Worm (Caenorhabditis elegans): ENCODE measurements around the gene fmo-3.

Gene fmo-3

ce11 chrIII:10721056-10721455, 26.6 kb downstream of the fmo-3 start:
- TF ChIP-seq unc-55 (GFP tag; optimal IDR thresholded peaks at IDR 0.05) (no peak), dve-1 (tag; optimal IDR thresholded peaks at IDR 0.05) (no peak), ceh-2 (tag; optimal IDR thresholded peaks at IDR 0.05) (no peak), ceh-6 (GFP tag; optimal IDR thresholded peaks at IDR 0.05) (no peak), pha-4 (tag; optimal IDR thresholded peaks at IDR 0.05) (no peak), pax-1 (tag; optimal IDR thresholded peaks at IDR 0.05) (no peak)

DNA sequence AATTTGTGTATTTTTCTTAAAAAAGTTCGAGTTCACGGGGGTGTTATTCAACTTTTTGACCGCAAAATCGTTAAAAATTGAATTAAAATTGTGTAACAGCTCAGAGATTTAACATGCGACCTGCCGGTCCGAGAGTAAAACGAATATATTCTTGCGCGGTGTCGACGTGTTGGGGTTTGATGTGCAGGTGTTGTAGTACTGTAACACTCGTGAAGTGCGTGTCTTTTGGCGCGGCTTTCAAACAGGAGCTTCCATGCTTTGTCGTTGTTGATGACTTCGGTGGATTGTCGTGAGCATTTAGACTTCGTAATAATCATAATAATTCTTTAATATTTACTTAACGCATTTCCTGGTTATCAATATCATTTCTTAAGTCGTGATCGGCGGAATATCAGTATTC, 36.0 kb downstream of the fmo-3 start, which contains the start of gene tat-3:
Gene tat-3, minus strand, starts transcription at position 196 of the 400 bp plus-strand sequence.
- TF ChIP-seq ceh-22 (tag; optimal IDR thresholded peaks at IDR 0.05): no peak
- TF ChIP-seq che-1 (tag; optimal IDR thresholded peaks at IDR 0.05): no peak

- TF ChIP-seq mec-3 (tag; optimal IDR thresholded peaks at IDR 0.05; ENCODE audit: borderline replicate concordance): no peak
- TF ChIP-seq pat-9 (tag; optimal IDR thresholded peaks at IDR 0.05): no peak
- no peak for TF ChIP-seq ama-1 (optimal IDR thresholded peaks at IDR 0.05)
- TF ChIP-seq nfya-1 (tag; optimal IDR thresholded peaks at IDR 0.05): no peak
Observed at ce11 chrIII:10733300-10733699, 38.8 kb downstream of the fmo-3 start.

ce11 chrIII:10734511-10735233, 40.2 kb downstream of the fmo-3 start:
- TF ChIP-seq ahr-1 (tag; optimal IDR thresholded peaks at IDR 0.05) (no peak), nfya-1 (tag; optimal IDR thresholded peaks at IDR 0.05) (peak; percentile 93)

ce11 chrIII:10736322-10736985, 42.0 kb downstream of the fmo-3 start:
- no peak for TF ChIP-seq hlh-15 (tag; optimal IDR thresholded peaks at IDR 0.05)
- no peak for TF ChIP-seq ceh-9 (tag; optimal IDR thresholded peaks at IDR 0.05)
- TF ChIP-seq pha-2 (tag; optimal IDR thresholded peaks at IDR 0.05): no peak
- no peak for TF ChIP-seq ceh-24 (tag; optimal IDR thresholded peaks at IDR 0.05)
- no peak for TF ChIP-seq sox-4 (tag; optimal IDR thresholded peaks at IDR 0.05)
- no peak for TF ChIP-seq ets-4 (tag; optimal IDR thresholded peaks at IDR 0.05)
- TF ChIP-seq nfya-1 (tag; optimal IDR thresholded peaks at IDR 0.05): no peak
- TF ChIP-seq ama-1 (optimal IDR thresholded peaks at IDR 0.05): no peak
- TF ChIP-seq madf-2 (tag; optimal IDR thresholded peaks at IDR 0.05): no peak
- no peak for TF ChIP-seq fkh-10 (GFP tag; optimal IDR thresholded peaks at IDR 0.05)
- TF ChIP-seq hlh-8 (tag; optimal IDR thresholded peaks at IDR 0.05): no peak
- TF ChIP-seq T23F11.4 (GFP tag; optimal IDR thresholded peaks at IDR 0.05): no peak
- TF ChIP-seq syd-9 (tag; optimal IDR thresholded peaks at IDR 0.05): no peak
- no peak for TF ChIP-seq ttx-3 (tag; optimal IDR thresholded peaks at IDR 0.05)
- no peak for TF ChIP-seq nhr-11 (tag; optimal IDR thresholded peaks at IDR 0.05)
- no peak for TF ChIP-seq hlh-30 (tag; optimal IDR thresholded peaks at IDR 0.05; ENCODE audit: insufficient read depth)
- no peak for TF ChIP-seq ceh-48 (tag; optimal IDR thresholded peaks at IDR 0.05)
- no peak for TF ChIP-seq nhr-232 (tag; optimal IDR thresholded peaks at IDR 0.05)

- TF ChIP-seq sox-2 (GFP tag; IDR thresholded peaks at IDR 0.05) (no peak), fkh-10 (GFP tag; optimal IDR thresholded peaks at IDR 0.05) (no peak), nhr-232 (tag; optimal IDR thresholded peaks at IDR 0.05) (no peak), dmd-4 (tag; optimal IDR thresholded peaks at IDR 0.05; ENCODE audit: borderline replicate concordance) (no peak), hlh-13 (GFP tag; optimal IDR thresholded peaks at IDR 0.05) (no peak), ceh-30 (tag; optimal IDR thresholded peaks at IDR 0.05) (no peak), npax-4 (tag; optimal IDR thresholded peaks at IDR 0.05) (no peak), unc-86 (tag; optimal IDR thresholded peaks at IDR 0.05) (no peak), ceh-9 (tag; optimal IDR thresholded peaks at IDR 0.05) (no peak), ceh-24 (tag; optimal IDR thresholded peaks at IDR 0.05) (no peak)
Observed at ce11 chrIII:10738081-10738480, 43.6 kb downstream of the fmo-3 start.
